Worm (Caenorhabditis elegans) whole organism, L4 larva: ENCODE measurements around the gene pxf-1.

Experiments used
- T20F7.1 ChIP-seq: fragments of 200-800 bp; sonication (Bioruptor generic); optimal IDR thresholded peaks from 2 replicates; lab custom pipeline; 2018; ENCODE audit warnings: mild to moderate bottlenecking, missing genetic modification characterization, missing compliant biosample characterization
- Y48G9A.11 ChIP-seq: fragments of 200-800 bp; sonication (Bioruptor generic); IDR thresholded peaks from 2 replicates; pipeline ENCODE4 v1.3.6; 2022; ENCODE audit warnings: missing genetic modification reagents, missing genetic modification characterization, missing compliant biosample characterization
- aly-2 ChIP-seq: sonication (generic microtip); optimal IDR thresholded peaks from 2 replicates; lab custom pipeline; 2018; ENCODE audit warnings: missing biosample characterization, missing genetic modification characterization
- cey-2 ChIP-seq: sonication (generic microtip); optimal IDR thresholded peaks from 3 replicates; lab custom pipeline; 2017; ENCODE audit warnings: missing genetic modification characterization, mild to moderate bottlenecking, missing compliant biosample characterization, antibody characterized with exemption, borderline replicate concordance; ENCODE audit not compliant: insufficient read depth
- dmd-6 ChIP-seq: fragments of 200-800 bp; sonication (Bioruptor generic); IDR thresholded peaks from 2 replicates; pipeline ENCODE4 v1.3.6; 2022; ENCODE audit warnings: missing genetic modification reagents, missing genetic modification characterization, missing compliant biosample characterization
- fos-1 ChIP-seq: fragments of 150-350 bp; optimal IDR thresholded peaks from 2 replicates; lab custom pipeline; 2014; ENCODE audit warnings: missing biosample characterization, missing genetic modification characterization
- jun-1 ChIP-seq: fragments of 150-350 bp; optimal IDR thresholded peaks from 2 replicates; lab custom pipeline; 2014; ENCODE audit warnings: missing biosample characterization, missing genetic modification reagents, missing genetic modification characterization
- lin-1 ChIP-seq: fragments of 200-800 bp; sonication (Bioruptor generic); IDR thresholded peaks from 2 replicates; pipeline ENCODE4 v1.3.6; 2022; ENCODE audit warnings: missing genetic modification reagents, missing genetic modification characterization, missing compliant biosample characterization
- lin-38 ChIP-seq: fragments of 200-800 bp; sonication (Bioruptor generic); IDR thresholded peaks from 2 replicates; pipeline ENCODE4 v1.3.6; 2022; ENCODE audit warnings: missing genetic modification reagents, missing genetic modification characterization, missing compliant biosample characterization
- lin-39 ChIP-seq: fragments of 150-350 bp; optimal IDR thresholded peaks from 2 replicates; lab custom pipeline; 2014; ENCODE audit warnings: missing biosample characterization, missing genetic modification reagents, missing genetic modification characterization
- madf-5 ChIP-seq, 2 experiments: fragments of 200-800 bp; sonication (Bioruptor generic); IDR thresholded peaks; 2 replicates each; pipeline ENCODE4 v1.3.6; 2022; ENCODE audit warnings: missing compliant biosample characterization in 2 of 2, missing genetic modification characterization in 2 of 2
- madf-9 ChIP-seq: fragments of 200-800 bp; sonication (Bioruptor generic); conservative IDR thresholded peaks from 2 replicates; pipeline ENCODE4 v1.3.6; 2022; ENCODE audit warnings: missing genetic modification reagents, missing genetic modification characterization, missing compliant biosample characterization
- mes-2 ChIP-seq: sonication (generic microtip); optimal IDR thresholded peaks from 2 replicates; lab custom pipeline; 2016; ENCODE audit warnings: missing genotype, mild to moderate bottlenecking, missing genetic modification characterization, missing compliant biosample characterization; ENCODE audit not compliant: poor library complexity, severe bottlenecking
- mxl-2 ChIP-seq: fragments of 200-800 bp; sonication (Bioruptor generic); conservative IDR thresholded peaks from 2 replicates; pipeline ENCODE4 v1.3.6; 2022; ENCODE audit warnings: missing genetic modification reagents, missing genetic modification characterization, missing compliant biosample characterization
- mxl-3 ChIP-seq: fragments of 200-800 bp; sonication (Bioruptor generic); optimal IDR thresholded peaks from 2 replicates; lab custom pipeline; 2018; ENCODE audit warnings: mild to moderate bottlenecking, missing genetic modification characterization, missing compliant biosample characterization
- nhr-237 ChIP-seq: sonication (generic microtip); optimal IDR thresholded peaks from 2 replicates; lab custom pipeline; 2017; ENCODE audit warnings: missing biosample characterization, missing genetic modification characterization
- nhr-25 ChIP-seq: sonication (generic microtip); optimal IDR thresholded peaks from 2 replicates; lab custom pipeline; 2017; ENCODE audit warnings: missing genetic modification characterization, mild to moderate bottlenecking, missing compliant biosample characterization, antibody characterized with exemption, moderate library complexity, borderline replicate concordance; ENCODE audit not compliant: insufficient read depth
- nhr-48 ChIP-seq: sonication (generic microtip); optimal IDR thresholded peaks from 2 replicates; lab custom pipeline; 2016; ENCODE audit warnings: mild to moderate bottlenecking, missing genetic modification characterization, missing compliant biosample characterization
- rbr-2 ChIP-seq: sonication (generic microtip); optimal IDR thresholded peaks from 2 replicates; lab custom pipeline; 2016; ENCODE audit warnings: missing genotype, missing genetic modification characterization, missing compliant biosample characterization
- saeg-2 ChIP-seq: fragments of 200-800 bp; sonication (Bioruptor generic); IDR thresholded peaks from 2 replicates; pipeline ENCODE4 v1.3.6; 2022; ENCODE audit warnings: missing genetic modification reagents, missing genetic modification characterization, missing compliant biosample characterization
- sdz-12 ChIP-seq: fragments of 200-800 bp; sonication (Bioruptor generic); optimal IDR thresholded peaks from 2 replicates; lab custom pipeline; 2018; ENCODE audit warnings: mild to moderate bottlenecking, missing genetic modification characterization, missing compliant biosample characterization
- set-16 ChIP-seq: fragments of 200-800 bp; sonication (Bioruptor generic); IDR thresholded peaks from 2 replicates; pipeline ENCODE4 v1.3.6; 2022; ENCODE audit warnings: missing genetic modification reagents, missing genetic modification characterization, missing compliant biosample characterization
- spr-3 ChIP-seq: fragments of 200-800 bp; sonication (Bioruptor generic); optimal IDR thresholded peaks from 2 replicates; lab custom pipeline; 2018; ENCODE audit warnings: mild to moderate bottlenecking, missing genetic modification characterization, missing compliant biosample characterization
- tra-1 ChIP-seq: fragments of 200-800 bp; sonication (Bioruptor generic); IDR thresholded peaks from 2 replicates; pipeline ENCODE4 v1.3.6; 2022; ENCODE audit warnings: missing genetic modification reagents, missing genetic modification characterization, missing compliant biosample characterization
- unc-39 ChIP-seq: sonication (generic microtip); optimal IDR thresholded peaks from 2 replicates; lab custom pipeline; 2017; ENCODE audit warnings: missing biosample characterization, missing genetic modification characterization
- unc-62 ChIP-seq, 3 experiments: fragments of 150-350 bp in 1 of 3; sonication (generic microtip); optimal IDR thresholded peaks in 2 of 3; peaks in 1 of 3; 1 replicate in 1 of 3; 2 replicates in 2 of 3; lab custom pipeline; 2014 to 2017; ENCODE audit warnings: missing biosample characterization in 3 of 3, missing genetic modification characterization in 3 of 3, missing genetic modification reagents in 3 of 3, missing genotype in 1 of 3
- zag-1 ChIP-seq: fragments of 150-350 bp; optimal IDR thresholded peaks from 2 replicates; lab custom pipeline; 2014; ENCODE audit warnings: missing biosample characterization, missing genetic modification characterization
- zfp-2 ChIP-seq: sonication (generic microtip); optimal IDR thresholded peaks from 2 replicates; lab custom pipeline; 2016; ENCODE audit warnings: mild to moderate bottlenecking, missing genetic modification characterization, missing compliant biosample characterization
- zfp-3 ChIP-seq: fragments of 200-800 bp; sonication (Bioruptor generic); conservative IDR thresholded peaks from 2 replicates; pipeline ENCODE4 v1.3.6; 2022; ENCODE audit warnings: missing genetic modification reagents, missing genetic modification characterization, missing compliant biosample characterization
- zip-11 ChIP-seq: fragments of 200-800 bp; sonication (Bioruptor generic); IDR thresholded peaks from 2 replicates; pipeline ENCODE4 v1.3.6; 2022; ENCODE audit warnings: missing genetic modification characterization, missing compliant biosample characterization
- ztf-7 ChIP-seq: fragments of 150-350 bp; optimal IDR thresholded peaks from 2 replicates; lab custom pipeline; 2014; ENCODE audit warnings: missing biosample characterization, missing genetic modification characterization

pxf-1 gene

ce11 chrIV:10222122-10222589, 48.0 kb upstream of the pxf-1 start, which contains the start of gene C24F3.2 (continued):
- TF ChIP-seq mes-2 (tag; lab: Kevin White, UChicago) = peak; percentile 57

DNA sequence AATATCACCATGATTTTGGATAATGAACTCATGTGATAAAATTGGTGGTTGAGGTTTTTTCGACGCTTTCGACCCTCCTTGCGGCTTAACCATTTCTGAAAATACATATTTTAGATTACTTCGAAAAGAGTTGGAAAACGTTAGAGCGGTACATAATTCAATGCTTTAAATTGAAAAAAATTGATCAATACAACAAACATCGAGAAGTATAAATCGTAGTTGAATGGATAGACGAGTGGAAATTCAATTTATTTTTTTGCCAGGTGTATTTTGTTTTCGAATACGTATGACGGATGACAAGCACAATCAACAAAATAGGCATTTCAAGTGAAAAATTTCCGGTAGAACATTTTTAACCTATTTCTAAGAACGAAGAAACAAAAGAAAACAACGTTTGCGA, 47.0 kb upstream of the pxf-1 start, which contains the start of gene tram-1:
tram-1 (minus strand) TSS at position 101 of the 400 bp plus-strand sequence.
- no peak for TF ChIP-seq lin-1 (GFP tag; lab: Robert Waterston, UW)

DNA sequence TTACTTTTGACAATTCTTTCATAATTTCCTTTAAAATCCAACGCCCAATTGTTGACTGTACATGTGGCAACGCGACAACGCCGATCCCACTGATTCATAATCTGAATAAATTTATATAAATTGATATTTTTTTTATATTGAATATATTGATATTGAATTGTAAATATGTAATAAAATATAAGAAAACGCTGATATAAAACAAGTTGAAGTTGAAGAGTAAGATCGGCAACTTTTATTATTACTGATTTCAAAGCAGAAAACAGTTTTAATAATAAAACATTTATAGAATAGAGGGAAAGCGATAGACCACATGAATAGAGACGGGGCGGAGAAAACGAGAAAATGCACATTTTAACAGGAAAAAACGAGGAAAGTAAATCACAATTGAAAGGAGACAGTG, 45.1 kb upstream of the pxf-1 start, which contains the start of gene qns-1:
qns-1 (minus strand) TSS at position 101 of the 400 bp plus-strand sequence.
- no peak for TF ChIP-seq unc-39
- no peak for TF ChIP-seq fos-1 (tag; lab: Kevin White, UChicago)
- no peak for TF ChIP-seq nhr-25 (tag; lab: Kevin White, UChicago)
- TF ChIP-seq zfp-3 (GFP tag; lab: Robert Waterston, UW) = no peak
- no peak for TF ChIP-seq sdz-12 (GFP tag; lab: Kevin White, UChicago)

DNA sequence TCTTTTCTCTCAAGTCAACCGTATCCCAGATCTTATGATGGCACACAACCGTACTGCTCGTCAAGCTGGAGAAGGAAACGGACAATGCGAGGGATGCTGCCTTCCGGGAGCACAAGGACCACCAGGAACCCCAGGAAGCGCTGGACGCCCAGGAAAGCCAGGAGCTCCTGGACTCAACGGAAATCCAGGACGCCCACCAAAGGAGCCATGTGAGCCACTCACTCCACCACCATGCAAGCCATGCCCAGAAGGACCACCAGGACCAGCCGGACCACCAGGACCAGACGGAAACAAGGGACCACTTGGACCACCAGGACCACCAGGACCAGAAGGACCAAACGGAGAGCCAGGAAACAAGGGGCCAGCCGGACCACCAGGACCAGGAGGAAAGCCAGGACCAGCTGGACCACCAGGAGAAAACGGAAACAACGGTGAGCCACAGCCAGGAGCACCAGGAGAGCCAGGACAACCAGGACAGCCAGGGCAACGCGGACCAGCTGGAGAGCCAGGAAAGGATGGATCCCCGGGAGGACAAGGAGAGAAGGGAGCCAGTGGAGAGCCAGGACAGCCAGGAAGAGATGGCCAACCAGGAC, 42.7 kb upstream of the pxf-1 start:
- TF ChIP-seq jun-1 (tag; lab: Kevin White, UChicago) (no peak), madf-5 (GFP tag; IDR thresholded peaks at IDR 0.05; lab: Robert Waterston, UW) (peak in 1 of 2 experiments; percentile 80; a peak in 1 of 4 replicates), spr-3 (peak; percentile 35), lin-38 (peak; percentile 19; the same call in 1 of the 2 replicates), ztf-7 (tag; lab: Kevin White, UChicago) (no peak), T20F7.1 (GFP tag; lab: Kevin White, UChicago) (no peak), tra-1 (GFP tag; lab: Robert Waterston, UW) (no peak), set-16 (GFP tag; lab: Robert Waterston, UW) (peak; percentile 98), sdz-12 (GFP tag; lab: Kevin White, UChicago) (no peak), zfp-3 (GFP tag; lab: Robert Waterston, UW) (0 out of 2 replicates have a peak, but pooled peaks have one; percentile 47), aly-2 (tag; lab: Kevin White, UChicago) (no peak), nhr-48 (tag; lab: Kevin White, UChicago) (no peak), Y48G9A.11 (GFP tag; lab: Robert Waterston, UW) (0 out of 2 replicates have a peak, but pooled peaks have one; percentile 36)

ce11 chrIV:10216078-10216477, 41.9 kb upstream of the pxf-1 start, which contains the start of gene col-124:
TSS of gene col-124 (plus strand) at chrIV:10216451.
- no peak for TF ChIP-seq zfp-2
- no peak for TF ChIP-seq rbr-2 (tag; lab: Kevin White, UChicago)
- TF ChIP-seq cey-2 (tag; lab: Kevin White, UChicago) = peak; percentile 16
- TF ChIP-seq nhr-237 (tag; lab: Kevin White, UChicago) = no peak
- peak; percentile 71 for TF ChIP-seq nhr-48 (tag; lab: Kevin White, UChicago)
- TF ChIP-seq mxl-3 (GFP tag; lab: Kevin White, UChicago) = no peak
- peak; percentile 56 for TF ChIP-seq dmd-6 (GFP tag; lab: Robert Waterston, UW)
- 0 out of 2 replicates have a peak, but pooled peaks have one; percentile 9 for TF ChIP-seq mxl-2 (GFP tag; lab: Robert Waterston, UW)

ce11 chrIV:10215393-10215792, 41.3 kb upstream of the pxf-1 start:
- no peak for TF ChIP-seq lin-39 (tag; lab: Kevin White, UChicago)
- no peak for TF ChIP-seq madf-9 (GFP tag; lab: Robert Waterston, UW)
- no peak for TF ChIP-seq zip-11 (GFP tag; lab: Robert Waterston, UW)
- TF ChIP-seq lin-38 = no peak
- TF ChIP-seq zag-1 = no peak
- TF ChIP-seq Y48G9A.11 (GFP tag; lab: Robert Waterston, UW) = no peak
- peak in 1 of 2 experiments; percentile 95 for TF ChIP-seq unc-62 (GFP tag; optimal IDR thresholded peaks at IDR 0.05 in 1 of 2; lab: Kevin White, UChicago)
- TF ChIP-seq unc-62 (tag; optimal IDR thresholded peaks at IDR 0.05; lab: Kevin White, UChicago) = no peak
- TF ChIP-seq saeg-2 (GFP tag; lab: Robert Waterston, UW) = no peak
